Worm (Caenorhabditis elegans) whole organism, mixed stage, embryonic: ENCODE data around the gene lgg-1.

Source experiments
- ceh-43 ChIP-seq: fragments of 200-800 bp; sonication (Bioruptor generic); optimal IDR thresholded peaks from 2 replicates; lab custom pipeline; 2018; ENCODE audit warnings: mild to moderate bottlenecking, missing genetic modification characterization, moderate library complexity, missing compliant biosample characterization
- elt-1 ChIP-seq: sonication (generic microtip); optimal IDR thresholded peaks from 2 replicates; lab custom pipeline; 2017; ENCODE audit warnings: missing genetic modification characterization, mild to moderate bottlenecking, missing compliant biosample characterization, antibody characterized with exemption, moderate library complexity, borderline replicate concordance; ENCODE audit not compliant: insufficient read depth
- hlh-1 ChIP-seq: fragments of 150-350 bp; optimal IDR thresholded peaks from 2 replicates; lab custom pipeline; 2014; ENCODE audit warnings: missing biosample characterization, missing genetic modification reagents, missing genetic modification characterization
- nhr-12 ChIP-seq: fragments of 150-350 bp; optimal IDR thresholded peaks from 2 replicates; lab custom pipeline; 2014; ENCODE audit warnings: missing biosample characterization, missing genetic modification characterization
- pha-4 ChIP-seq: fragments of 150-350 bp; optimal IDR thresholded peaks from 2 replicates; lab custom pipeline; 2018; ENCODE audit warnings: missing biosample characterization, missing genetic modification reagents, missing genetic modification characterization
- unc-39 ChIP-seq: fragments of 150-350 bp; optimal IDR thresholded peaks from 2 replicates; lab custom pipeline; 2014; ENCODE audit warnings: missing biosample characterization, missing genetic modification characterization

ce11 chrII:6334745-6335260 is 12.7 kb downstream of the lgg-1 start:
- TF ChIP-seq elt-1 (tag; lab: Kevin White, UChicago) (no peak), hlh-1 (tag; lab: Kevin White, UChicago) (no peak), pha-4 (tag; lab: Kevin White, UChicago) (no peak), nhr-12 (tag; lab: Kevin White, UChicago) (no peak), unc-39 (tag; lab: Kevin White, UChicago) (no peak), ceh-43 (GFP tag; lab: Kevin White, UChicago) (no peak)
